Worm (Caenorhabditis elegans): ENCODE measurements around the gene twk-17.

twk-17 gene

DNA sequence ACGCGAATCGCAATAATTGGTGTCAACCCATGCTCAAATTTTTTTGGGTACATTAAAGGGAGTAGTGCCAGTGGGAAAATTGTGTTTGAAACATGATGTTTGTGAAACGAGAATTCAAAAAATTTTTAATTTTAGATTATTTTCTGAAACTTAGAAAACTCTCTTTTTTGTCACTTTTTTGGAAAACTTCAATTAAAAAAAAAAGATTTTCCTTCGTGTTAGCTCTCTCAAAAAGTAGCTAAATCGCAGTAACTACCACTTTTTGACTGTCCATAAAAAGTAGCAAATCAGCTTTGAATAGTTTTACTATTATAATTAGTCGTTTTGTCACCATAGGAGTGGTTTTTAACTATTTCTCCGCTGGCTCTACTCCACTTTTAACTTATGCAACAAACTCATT, 32.5 kb upstream of the twk-17 start:
- TF ChIP-seq hmbx-1 (tag; optimal IDR thresholded peaks at IDR 0.05) = no peak
- no peak for TF ChIP-seq hmg-4 (GFP tag; optimal IDR thresholded peaks at IDR 0.05)
- TF ChIP-seq pes-1 (GFP tag; IDR thresholded peaks at IDR 0.05) = no peak
- no peak for TF ChIP-seq tbx-37 (GFP tag; conservative IDR thresholded peaks at IDR 0.05)
- TF ChIP-seq aly-1 (tag; optimal IDR thresholded peaks at IDR 0.05) = no peak
- no peak for TF ChIP-seq B0310.2 (tag; optimal IDR thresholded peaks at IDR 0.05)
- TF ChIP-seq ceh-36 (tag; optimal IDR thresholded peaks at IDR 0.05) = no peak
- no peak for TF ChIP-seq ama-1 (optimal IDR thresholded peaks at IDR 0.05)
- no peak for TF ChIP-seq scrt-1 (GFP tag; IDR thresholded peaks at IDR 0.05)
- TF ChIP-seq sea-1 (GFP tag; conservative IDR thresholded peaks at IDR 0.05) = no peak
- TF ChIP-seq ets-7 (tag; optimal IDR thresholded peaks at IDR 0.05) = no peak
- no peak for TF ChIP-seq tra-4 (tag; optimal IDR thresholded peaks at IDR 0.05)
- no peak for TF ChIP-seq hnd-1 (tag; optimal IDR thresholded peaks at IDR 0.05)
- no peak for TF ChIP-seq tbx-11 (GFP tag; IDR thresholded peaks at IDR 0.05)
- no peak for TF ChIP-seq ceh-13 (GFP tag; optimal IDR thresholded peaks at IDR 0.05)

DNA sequence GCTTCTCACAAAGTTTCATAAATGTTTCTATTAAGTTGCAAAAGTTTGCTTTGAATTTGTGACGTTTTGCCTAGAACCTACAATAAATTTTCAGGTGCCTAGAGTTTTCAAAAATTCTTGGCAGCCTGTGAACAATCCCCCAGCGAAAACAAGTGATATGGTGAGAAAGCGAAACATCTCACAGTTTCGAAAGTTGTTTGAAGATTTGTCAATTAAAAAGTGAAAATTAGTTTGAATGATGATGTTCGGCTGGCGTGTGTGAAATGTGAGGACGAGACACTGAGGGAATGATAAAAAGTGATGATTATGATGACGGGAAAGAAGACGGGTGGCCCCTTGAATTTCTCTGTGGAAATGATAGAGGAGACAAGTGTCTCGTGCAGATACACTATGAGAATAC, 30.9 kb upstream of the twk-17 start:
- no peak for TF ChIP-seq ama-1 (optimal IDR thresholded peaks at IDR 0.05)
- TF ChIP-seq B0310.2 (tag; optimal IDR thresholded peaks at IDR 0.05) = no peak
- no peak for TF ChIP-seq hnd-1 (tag; optimal IDR thresholded peaks at IDR 0.05)
- no peak for TF ChIP-seq tbx-11 (GFP tag; IDR thresholded peaks at IDR 0.05)
- TF ChIP-seq scrt-1 (GFP tag; IDR thresholded peaks at IDR 0.05) = no peak
- TF ChIP-seq ceh-13 (GFP tag; optimal IDR thresholded peaks at IDR 0.05) = no peak
- no peak for TF ChIP-seq tra-4 (tag; optimal IDR thresholded peaks at IDR 0.05)
- TF ChIP-seq aly-1 (tag; optimal IDR thresholded peaks at IDR 0.05) = no peak
- no peak for TF ChIP-seq hmg-4 (GFP tag; optimal IDR thresholded peaks at IDR 0.05)
- no peak for TF ChIP-seq flt-1 (GFP tag; IDR thresholded peaks at IDR 0.05)
- TF ChIP-seq ceh-36 (tag; optimal IDR thresholded peaks at IDR 0.05) = no peak
- no peak for TF ChIP-seq hmbx-1 (tag; optimal IDR thresholded peaks at IDR 0.05)
- TF ChIP-seq ets-7 (tag; optimal IDR thresholded peaks at IDR 0.05) = no peak
- no peak for TF ChIP-seq pes-1 (GFP tag; IDR thresholded peaks at IDR 0.05)
- no peak for TF ChIP-seq sea-1 (GFP tag; conservative IDR thresholded peaks at IDR 0.05)
- no peak for TF ChIP-seq F13C5.2 (tag; optimal IDR thresholded peaks at IDR 0.05)

DNA sequence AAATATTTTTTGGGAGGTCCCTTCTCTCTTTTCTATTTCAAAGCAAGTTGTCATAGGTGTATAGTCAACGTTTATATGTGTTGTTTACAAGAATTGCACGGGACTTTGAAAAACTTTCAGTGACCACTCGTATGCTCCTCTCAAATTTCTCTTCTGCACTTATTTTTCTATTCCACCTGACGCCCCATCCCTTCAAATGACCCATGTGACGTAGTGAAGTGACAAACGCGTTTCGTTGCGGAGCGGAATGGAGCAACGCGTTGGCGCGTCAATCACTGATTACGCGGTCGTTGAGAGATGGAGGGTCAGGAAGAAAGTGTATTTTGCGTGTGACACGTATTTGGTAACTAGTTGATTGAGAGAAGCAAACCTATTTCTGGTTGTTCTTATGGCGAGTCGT, 28.2 kb upstream of the twk-17 start:
- TF ChIP-seq tbx-37 (GFP tag; conservative IDR thresholded peaks at IDR 0.05) (no peak), aly-1 (tag; optimal IDR thresholded peaks at IDR 0.05) (no peak), F13C5.2 (tag; optimal IDR thresholded peaks at IDR 0.05) (no peak), hmg-4 (GFP tag; optimal IDR thresholded peaks at IDR 0.05) (no peak), ceh-13 (GFP tag; optimal IDR thresholded peaks at IDR 0.05) (no peak), flt-1 (GFP tag; IDR thresholded peaks at IDR 0.05) (no peak), ets-7 (tag; optimal IDR thresholded peaks at IDR 0.05) (no peak), hmbx-1 (tag; optimal IDR thresholded peaks at IDR 0.05) (no peak), tra-4 (tag; optimal IDR thresholded peaks at IDR 0.05) (no peak), scrt-1 (GFP tag; IDR thresholded peaks at IDR 0.05) (no peak), sea-1 (GFP tag; conservative IDR thresholded peaks at IDR 0.05) (no peak), ceh-36 (tag; optimal IDR thresholded peaks at IDR 0.05) (no peak), ama-1 (optimal IDR thresholded peaks at IDR 0.05) (no peak), hnd-1 (tag; optimal IDR thresholded peaks at IDR 0.05) (no peak), tbx-11 (GFP tag; IDR thresholded peaks at IDR 0.05) (no peak), pes-1 (GFP tag; IDR thresholded peaks at IDR 0.05) (no peak)

DNA sequence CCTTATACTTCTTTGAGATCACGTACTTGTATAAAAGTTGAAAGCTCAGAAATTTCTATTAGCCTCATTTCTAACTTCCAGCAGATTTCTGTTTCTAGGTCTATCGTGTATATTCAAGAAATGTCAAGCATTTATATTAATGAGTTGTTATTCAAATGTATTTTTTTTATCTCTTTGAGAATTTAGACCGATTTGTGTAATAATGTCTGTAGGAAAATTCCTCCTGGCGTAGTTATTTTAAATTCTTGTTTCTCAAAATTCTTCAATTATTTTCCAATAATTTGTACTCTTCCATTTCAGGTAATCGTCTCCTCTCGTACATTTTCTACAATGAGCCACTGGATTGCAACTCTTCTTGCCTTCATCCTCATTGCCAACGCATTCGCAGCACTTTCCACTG, 19.5 kb upstream of the twk-17 start, which contains the start of gene nlp-61:
TSS of gene nlp-61 (plus strand) at position 301 of the 400 bp plus-strand sequence.
- TF ChIP-seq sea-1 (GFP tag; conservative IDR thresholded peaks at IDR 0.05) (no peak), F13C5.2 (tag; optimal IDR thresholded peaks at IDR 0.05) (no peak), tbx-11 (GFP tag; IDR thresholded peaks at IDR 0.05) (no peak), hnd-1 (tag; optimal IDR thresholded peaks at IDR 0.05) (no peak), hmg-4 (GFP tag; optimal IDR thresholded peaks at IDR 0.05) (no peak), ceh-13 (GFP tag; optimal IDR thresholded peaks at IDR 0.05) (no peak), pes-1 (GFP tag; IDR thresholded peaks at IDR 0.05) (no peak), tbx-37 (GFP tag; conservative IDR thresholded peaks at IDR 0.05) (no peak), ama-1 (optimal IDR thresholded peaks at IDR 0.05) (no peak), aly-1 (tag; optimal IDR thresholded peaks at IDR 0.05) (no peak), hmbx-1 (tag; optimal IDR thresholded peaks at IDR 0.05) (no peak), flt-1 (GFP tag; IDR thresholded peaks at IDR 0.05) (no peak), tra-4 (tag; optimal IDR thresholded peaks at IDR 0.05) (no peak), ets-7 (tag; optimal IDR thresholded peaks at IDR 0.05) (no peak), scrt-1 (GFP tag; IDR thresholded peaks at IDR 0.05) (no peak), ceh-36 (tag; optimal IDR thresholded peaks at IDR 0.05) (no peak), B0310.2 (tag; optimal IDR thresholded peaks at IDR 0.05) (no peak)

DNA sequence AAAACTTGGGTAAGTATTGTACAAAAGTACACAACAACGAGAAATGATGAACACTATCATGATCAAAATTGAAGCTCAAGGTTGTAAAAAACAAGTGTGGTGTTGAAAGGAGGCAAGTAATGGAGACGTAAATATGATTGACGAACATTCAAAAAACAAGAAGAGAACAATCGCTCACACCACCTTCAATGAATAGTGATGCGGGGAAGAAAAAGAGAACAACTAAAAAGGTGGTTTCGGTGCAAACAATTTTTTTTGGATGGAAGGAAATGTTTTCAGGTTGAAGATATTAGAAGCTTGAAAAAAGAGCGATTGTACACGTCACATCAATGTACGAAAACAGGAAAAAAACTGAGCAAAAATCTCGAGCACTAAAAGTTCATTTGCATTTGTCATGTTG, 6.6 kb upstream of the twk-17 start:
- TF ChIP-seq pes-1 (GFP tag; IDR thresholded peaks at IDR 0.05) = no peak
- no peak for TF ChIP-seq B0310.2 (tag; optimal IDR thresholded peaks at IDR 0.05)
- TF ChIP-seq hnd-1 (tag; optimal IDR thresholded peaks at IDR 0.05) = no peak
- no peak for TF ChIP-seq ama-1 (optimal IDR thresholded peaks at IDR 0.05)
- TF ChIP-seq hmg-4 (GFP tag; optimal IDR thresholded peaks at IDR 0.05) = no peak
- no peak for TF ChIP-seq hmbx-1 (tag; optimal IDR thresholded peaks at IDR 0.05)
- no peak for TF ChIP-seq tra-4 (tag; optimal IDR thresholded peaks at IDR 0.05)

DNA sequence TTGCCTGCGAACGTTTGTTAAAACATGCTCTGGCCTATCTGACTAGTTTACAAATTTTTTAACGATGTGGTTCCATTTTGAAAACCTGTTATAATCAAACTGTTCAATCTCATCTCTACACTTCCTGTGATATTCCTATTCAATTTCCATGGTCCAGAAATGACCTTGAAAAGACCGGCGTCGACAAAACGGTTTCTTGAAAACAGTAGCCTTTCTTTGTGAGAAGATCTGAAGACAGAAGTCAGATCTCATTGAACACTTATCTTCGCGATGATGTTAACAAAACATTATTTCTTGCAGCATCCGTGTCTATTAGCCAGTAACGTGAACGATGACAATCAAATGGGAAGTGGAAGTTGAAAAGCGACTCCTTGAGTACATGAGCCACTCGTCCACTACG, 11.3 kb downstream of the twk-17 start, which contains the start of gene C44E12.1:
TSS of gene C44E12.1 (plus strand) at position 301 of the 400 bp plus-strand sequence.
- TF ChIP-seq tra-4 (tag; optimal IDR thresholded peaks at IDR 0.05) (no peak), B0310.2 (tag; optimal IDR thresholded peaks at IDR 0.05) (no peak), hmbx-1 (tag; optimal IDR thresholded peaks at IDR 0.05) (no peak), hnd-1 (tag; optimal IDR thresholded peaks at IDR 0.05) (no peak), scrt-1 (GFP tag; IDR thresholded peaks at IDR 0.05) (no peak), ets-7 (tag; optimal IDR thresholded peaks at IDR 0.05) (no peak)

DNA sequence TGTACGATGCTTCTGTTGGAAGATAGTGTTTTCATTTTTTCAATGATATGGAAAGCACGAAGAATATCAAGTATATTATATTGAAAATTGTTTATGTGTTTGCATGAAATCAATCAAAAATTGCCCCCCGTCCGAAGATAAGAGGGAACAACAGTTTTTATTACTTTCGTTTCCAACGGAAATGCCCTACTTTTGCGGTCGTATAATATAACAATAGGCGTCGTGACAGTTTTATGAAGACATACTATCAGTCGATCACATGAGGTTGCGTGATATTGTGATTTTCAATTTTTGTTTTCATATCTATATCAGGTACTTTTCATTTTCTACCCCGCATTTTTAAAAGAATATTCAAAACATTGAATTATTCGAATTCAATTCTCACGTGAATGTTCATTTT, 11.9 kb downstream of the twk-17 start:
- no peak for TF ChIP-seq tbx-11 (GFP tag; IDR thresholded peaks at IDR 0.05)
- TF ChIP-seq hmbx-1 (tag; optimal IDR thresholded peaks at IDR 0.05) = no peak
- TF ChIP-seq hmg-4 (GFP tag; optimal IDR thresholded peaks at IDR 0.05) = no peak
- no peak for TF ChIP-seq sea-1 (GFP tag; conservative IDR thresholded peaks at IDR 0.05)
- no peak for TF ChIP-seq ama-1 (optimal IDR thresholded peaks at IDR 0.05)
- no peak for TF ChIP-seq B0310.2 (tag; optimal IDR thresholded peaks at IDR 0.05)
- TF ChIP-seq ceh-36 (tag; optimal IDR thresholded peaks at IDR 0.05) = no peak
- no peak for TF ChIP-seq tra-4 (tag; optimal IDR thresholded peaks at IDR 0.05)
- TF ChIP-seq ets-7 (tag; optimal IDR thresholded peaks at IDR 0.05) = no peak
- no peak for TF ChIP-seq tbx-37 (GFP tag; conservative IDR thresholded peaks at IDR 0.05)
- no peak for TF ChIP-seq scrt-1 (GFP tag; IDR thresholded peaks at IDR 0.05)
- TF ChIP-seq ceh-13 (GFP tag; optimal IDR thresholded peaks at IDR 0.05) = no peak
- TF ChIP-seq flt-1 (GFP tag; IDR thresholded peaks at IDR 0.05) = no peak
- TF ChIP-seq F13C5.2 (tag; optimal IDR thresholded peaks at IDR 0.05) = no peak
- no peak for TF ChIP-seq aly-1 (tag; optimal IDR thresholded peaks at IDR 0.05)
- TF ChIP-seq hnd-1 (tag; optimal IDR thresholded peaks at IDR 0.05) = no peak
- TF ChIP-seq pes-1 (GFP tag; IDR thresholded peaks at IDR 0.05) = no peak
